Fruit fly (Drosophila melanogaster): Measurements from ENCODE around the gene CG14440.

DNA sequence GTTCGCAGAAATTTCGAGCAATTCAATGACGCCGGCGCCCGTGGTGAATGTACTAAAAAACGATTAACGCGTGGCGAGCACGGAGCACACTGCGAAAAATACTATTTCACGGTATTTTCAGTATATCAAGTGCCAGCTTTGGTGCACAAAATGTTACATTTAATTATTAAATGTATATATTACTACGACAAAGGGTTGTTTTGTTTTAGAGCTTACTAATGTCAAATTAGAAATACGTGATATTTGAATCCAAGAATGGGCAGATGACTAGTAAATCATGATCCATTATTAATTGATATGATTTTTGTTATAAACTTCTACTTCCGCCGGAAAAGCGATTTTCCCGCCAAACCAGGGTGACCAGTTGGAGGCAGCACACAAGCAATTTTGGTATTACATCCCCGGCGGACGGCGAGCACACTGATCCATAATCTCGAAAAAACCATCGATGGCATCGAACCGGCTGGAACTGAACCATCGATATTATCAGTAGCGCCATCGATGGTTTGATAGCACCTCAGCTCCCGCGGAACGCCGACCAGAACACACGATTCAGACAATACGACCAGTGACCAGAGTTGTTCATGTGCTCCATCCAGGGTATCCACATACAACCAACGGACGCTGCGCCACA is 44.1 kb downstream of the CG14440 start, which contains the start of the genes CG3226 and Cdc7:
- TF ChIP-seq usp (GFP tag; optimal IDR thresholded peaks at IDR 0.05) (no peak), CG8478 (optimal IDR thresholded peaks at IDR 0.05) (no peak), Dll (optimal IDR thresholded peaks at IDR 0.05) (no peak)
